Fruit fly (Drosophila melanogaster) Kc167 (cell line): ENCODE measurements around the gene CG14275.

Source experiments
- h ChIP-seq: fragments of >200 bp; optimal IDR thresholded peaks from 3 replicates; lab custom pipeline; 2018; ENCODE audit warnings: missing external identifiers
- insv ChIP-seq: fragments of >200 bp; optimal IDR thresholded peaks from 3 replicates; lab custom pipeline; 2018; ENCODE audit warnings: missing external identifiers

dm6 chr2L:8304635-8305034, 22.6 kb upstream of the CG14275 start:
- TF ChIP-seq h (no peak), insv (no peak)
